Fruit fly (Drosophila melanogaster) whole organism: ENCODE data around the gene CG8519.

ENCODE experiments used
- Dll ChIP-seq: fragments of >200 bp; optimal IDR thresholded peaks from 2 replicates; lab custom pipeline; 2017
- psq ChIP-seq: fragments of >200 bp; optimal IDR thresholded peaks from 2 replicates; lab custom pipeline; 2017

DNA sequence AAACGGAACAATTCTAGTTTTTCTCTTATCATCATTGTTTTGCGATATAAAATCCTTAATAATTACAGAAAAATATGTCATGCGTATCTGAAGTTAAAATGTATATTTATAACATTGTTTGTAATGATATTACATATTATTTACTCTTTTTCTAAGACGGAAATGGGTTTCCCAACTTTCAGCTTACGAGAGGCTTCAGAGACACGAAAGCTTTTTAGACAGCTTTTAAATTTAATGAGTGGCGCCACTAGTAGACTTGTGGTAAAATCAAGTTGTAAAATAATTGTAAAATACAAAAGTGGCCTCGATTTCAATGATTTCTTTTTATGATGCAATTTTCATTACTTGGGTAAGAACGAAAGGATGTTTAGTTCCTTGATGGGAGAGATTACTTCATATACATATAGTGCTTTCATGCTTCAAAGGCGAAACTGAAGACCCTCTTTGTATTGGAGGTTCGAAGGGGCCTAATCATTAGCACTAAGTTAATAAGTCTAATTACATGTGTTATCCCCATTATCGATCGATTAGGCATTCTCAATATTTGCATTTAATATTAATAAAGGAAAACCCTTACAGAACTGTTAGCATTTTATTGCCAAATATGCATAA lies 4.4 kb downstream of the CG8519 start:
- TF ChIP-seq Dll (no peak), psq (lab: Kevin White, UChicago) (no peak)
